Worm (Caenorhabditis elegans) whole organism, young adult: ENCODE measurements around the gene fbxc-33.

ENCODE experiments used
- C17E4.6 ChIP-seq: fragments of 200-800 bp; sonication (Bioruptor generic); IDR thresholded peaks from 2 replicates; pipeline ENCODE4 v1.3.6; 2022; ENCODE audit warnings: missing genetic modification reagents, missing genetic modification characterization, missing compliant biosample characterization
- F22D6.2 ChIP-seq: sonication (generic microtip); optimal IDR thresholded peaks from 2 replicates; lab custom pipeline; 2016; ENCODE audit warnings: mild to moderate bottlenecking, missing genetic modification characterization, missing compliant biosample characterization
- T26A5.8 ChIP-seq: sonication (generic microtip); optimal IDR thresholded peaks from 2 replicates; lab custom pipeline; 2016; ENCODE audit warnings: missing genetic modification characterization, missing compliant biosample characterization
- ama-1 ChIP-seq, 3 experiments: fragments of 150-350 bp in 1 of 3; sonication (generic microtip) in 2 of 3; optimal IDR thresholded peaks; 2 replicates each; lab custom pipeline; 2014 to 2018; ENCODE audit warnings: missing biosample characterization in 2 of 3, missing genetic modification characterization in 2 of 3, missing genetic modification reagents in 2 of 3
- egrh-3 ChIP-seq: fragments of 200-800 bp; sonication (Bioruptor generic); IDR thresholded peaks from 2 replicates; pipeline ENCODE4 v1.3.6; 2022; ENCODE audit warnings: missing genetic modification reagents, missing genetic modification characterization, missing compliant biosample characterization
- madf-6 ChIP-seq: fragments of 200-800 bp; sonication (Bioruptor generic); IDR thresholded peaks from 2 replicates; pipeline ENCODE4 v1.3.6; 2022; ENCODE audit warnings: missing genetic modification reagents, missing genetic modification characterization, missing compliant biosample characterization
- mel-28 ChIP-seq: sonication (generic microtip); optimal IDR thresholded peaks from 2 replicates; lab custom pipeline; 2016; ENCODE audit warnings: borderline replicate concordance, mild to moderate bottlenecking, missing genetic modification characterization, missing compliant biosample characterization
- nfya-2 ChIP-seq: fragments of 200-800 bp; sonication (Bioruptor generic); IDR thresholded peaks from 2 replicates; pipeline ENCODE4 v1.3.6; 2022; ENCODE audit warnings: missing genetic modification reagents, missing genetic modification characterization, missing compliant biosample characterization
- nhr-179 ChIP-seq: sonication (generic microtip); optimal IDR thresholded peaks from 2 replicates; lab custom pipeline; 2016; ENCODE audit warnings: mild to moderate bottlenecking, missing genetic modification characterization, missing compliant biosample characterization
- pha-4 ChIP-seq: fragments of 150-350 bp; sonication (generic microtip); optimal IDR thresholded peaks from 2 replicates; lab custom pipeline; 2014; ENCODE audit warnings: missing biosample characterization, missing genetic modification reagents, missing genetic modification characterization
- sptf-2 ChIP-seq: fragments of 200-800 bp; sonication (Bioruptor generic); optimal IDR thresholded peaks from 2 replicates; lab custom pipeline; 2018; ENCODE audit warnings: mild to moderate bottlenecking, missing genetic modification characterization, missing compliant biosample characterization
- unc-62 ChIP-seq: fragments of 150-350 bp; optimal IDR thresholded peaks from 2 replicates; lab custom pipeline; 2014; ENCODE audit warnings: missing biosample characterization, missing genetic modification reagents, missing genetic modification characterization
- zim-3 ChIP-seq: sonication (generic microtip); optimal IDR thresholded peaks from 2 replicates; lab custom pipeline; 2017; ENCODE audit warnings: mild to moderate bottlenecking, missing genetic modification characterization, moderate library complexity, missing compliant biosample characterization

- TF ChIP-seq sptf-2 (GFP tag; lab: Kevin White, UChicago), result no peak
- no peak for TF ChIP-seq nhr-179 (tag; lab: Kevin White, UChicago)
- no peak for TF ChIP-seq mel-28 (tag; lab: Kevin White, UChicago)
- no peak for TF ChIP-seq unc-62 (GFP tag; lab: Kevin White, UChicago)
- no peak for TF ChIP-seq C17E4.6
- TF ChIP-seq pha-4 (tag; lab: Kevin White, UChicago), result no peak
- no peak for TF ChIP-seq zim-3 (tag; lab: Kevin White, UChicago)
- no peak for TF ChIP-seq nfya-2 (GFP tag; lab: Robert Waterston, UW)
- no peak for TF ChIP-seq T26A5.8
- no peak for TF ChIP-seq egrh-3 (GFP tag; lab: Robert Waterston, UW)
- no peak for TF ChIP-seq ama-1 (optimal IDR thresholded peaks at IDR 0.05; lab: Kevin White, UChicago)
- TF ChIP-seq ama-1 (GFP tag; optimal IDR thresholded peaks at IDR 0.05; lab: Kevin White, UChicago), result no peak
- no peak for TF ChIP-seq F22D6.2 (tag; lab: Kevin White, UChicago)
- peak; percentile 59; the same call in 1 of the 2 replicates for TF ChIP-seq madf-6 (GFP tag; lab: Robert Waterston, UW)
These were observed 12.6 kb upstream of the fbxc-33 start, which contains the start of gene T07D3.9 for ce11 chrII:900720-901332.
